Fruit fly (Drosophila melanogaster) whole organism, pupa: ENCODE results near the gene nmdyn-D7.

Experiments
- CG10348 ChIP-seq: fragments of 200-800 bp; sonication (Bioruptor generic); IDR thresholded peaks from 2 replicates; pipeline ENCODE4 v1.3.6; 2022; ENCODE audit warnings: missing biosample characterization, missing genetic modification characterization
- CG12605 ChIP-seq: fragments of 200-800 bp; sonication (Bioruptor generic); IDR thresholded peaks from 2 replicates; pipeline ENCODE4 v1.3.6; 2022; ENCODE audit warnings: missing biosample characterization, missing genetic modification characterization
- CG13204 ChIP-seq: fragments of 200-800 bp; sonication (Bioruptor generic); optimal IDR thresholded peaks from 2 replicates; lab custom pipeline; 2018; ENCODE audit warnings: missing biosample characterization, mild to moderate bottlenecking, missing genetic modification characterization, moderate library complexity
- CG14655 ChIP-seq: fragments of 200-800 bp; sonication (Bioruptor generic); optimal IDR thresholded peaks from 3 replicates; lab custom pipeline; 2017; ENCODE audit warnings: mild to moderate bottlenecking, missing biosample characterization, missing genetic modification reagents, missing genetic modification characterization
- CG15710 ChIP-seq: fragments of 200-800 bp; sonication (Bioruptor generic); optimal IDR thresholded peaks from 2 replicates; lab custom pipeline; 2018; ENCODE audit warnings: missing biosample characterization, mild to moderate bottlenecking, missing genetic modification characterization, moderate library complexity
- CG17806 ChIP-seq: fragments of 200-800 bp; sonication (Bioruptor generic); optimal IDR thresholded peaks from 2 replicates; lab custom pipeline; 2018; ENCODE audit warnings: missing biosample characterization, mild to moderate bottlenecking, missing genetic modification characterization, moderate library complexity
- CG32121 ChIP-seq: fragments of 200-800 bp; sonication (Bioruptor generic); IDR thresholded peaks from 2 replicates; pipeline ENCODE4 v1.3.6; 2022; ENCODE audit warnings: missing biosample characterization, missing genetic modification characterization
- CG34367 ChIP-seq: fragments of 200-800 bp; sonication (Bioruptor generic); optimal IDR thresholded peaks from 2 replicates; lab custom pipeline; 2018; ENCODE audit warnings: missing biosample characterization, mild to moderate bottlenecking, missing genetic modification characterization
- CG4496 ChIP-seq: fragments of 200-800 bp; sonication (Bioruptor generic); IDR thresholded peaks from 3 replicates; pipeline ENCODE4 v1.3.6; 2022; ENCODE audit warnings: missing biosample characterization, missing genetic modification characterization
- CG8159 ChIP-seq: fragments of 200-800 bp; sonication (Bioruptor generic); optimal IDR thresholded peaks from 3 replicates; lab custom pipeline; 2018; ENCODE audit warnings: missing biosample characterization, mild to moderate bottlenecking, missing genetic modification characterization, moderate library complexity
- CG8301 ChIP-seq: fragments of 200-800 bp; sonication (Bioruptor generic); optimal IDR thresholded peaks from 2 replicates; lab custom pipeline; 2018; ENCODE audit warnings: missing biosample characterization, mild to moderate bottlenecking, missing genetic modification characterization
- CG9948 ChIP-seq: fragments of 200-800 bp; sonication (Bioruptor generic); optimal IDR thresholded peaks from 2 replicates; lab custom pipeline; 2018; ENCODE audit warnings: missing biosample characterization, mild to moderate bottlenecking, missing genetic modification characterization, moderate library complexity
- D1 ChIP-seq: fragments of 200-800 bp; sonication (Bioruptor generic); optimal IDR thresholded peaks from 2 replicates; lab custom pipeline; 2018; ENCODE audit warnings: missing biosample characterization, mild to moderate bottlenecking, missing genetic modification characterization, moderate library complexity
- EcR ChIP-seq: fragments of 200-800 bp; sonication (Bioruptor generic); optimal IDR thresholded peaks from 3 replicates; lab custom pipeline; 2019; ENCODE audit warnings: missing biosample characterization, missing genetic modification characterization, mild to moderate bottlenecking, moderate library complexity, missing genetic modification reagents
- Ets98B ChIP-seq: fragments of 200-800 bp; sonication (Bioruptor generic); IDR thresholded peaks from 2 replicates; pipeline ENCODE4 v1.3.6; 2022; ENCODE audit warnings: missing biosample characterization, missing genetic modification characterization
- Pif1A ChIP-seq: fragments of 200-800 bp; sonication (Bioruptor generic); optimal IDR thresholded peaks from 3 replicates; lab custom pipeline; 2016; ENCODE audit warnings: missing biosample characterization, missing genetic modification characterization
- Pif1B ChIP-seq: fragments of 200-800 bp; sonication (Bioruptor generic); optimal IDR thresholded peaks from 3 replicates; lab custom pipeline; 2016; ENCODE audit warnings: missing biosample characterization, missing genetic modification characterization
- Snoo ChIP-seq: fragments of 200-800 bp; sonication (Bioruptor generic); optimal IDR thresholded peaks from 3 replicates; lab custom pipeline; 2017; ENCODE audit warnings: missing biosample characterization, mild to moderate bottlenecking, missing genetic modification characterization, inconsistent platforms
- fd96Ca ChIP-seq: fragments of 200-800 bp; sonication (Bioruptor generic); IDR thresholded peaks from 3 replicates; pipeline ENCODE4 v1.3.6; 2022; ENCODE audit warnings: missing biosample characterization, missing genetic modification characterization
- gl ChIP-seq: fragments of 200-800 bp; sonication (Bioruptor generic); optimal IDR thresholded peaks from 2 replicates; lab custom pipeline; 2018; ENCODE audit warnings: missing biosample characterization, mild to moderate bottlenecking, missing genetic modification characterization
- rn ChIP-seq: fragments of 200-800 bp; sonication (Bioruptor generic); IDR thresholded peaks from 2 replicates; pipeline ENCODE4 v1.3.6; 2022; ENCODE audit warnings: missing biosample characterization, missing genetic modification characterization

nmdyn-D7 gene

DNA sequence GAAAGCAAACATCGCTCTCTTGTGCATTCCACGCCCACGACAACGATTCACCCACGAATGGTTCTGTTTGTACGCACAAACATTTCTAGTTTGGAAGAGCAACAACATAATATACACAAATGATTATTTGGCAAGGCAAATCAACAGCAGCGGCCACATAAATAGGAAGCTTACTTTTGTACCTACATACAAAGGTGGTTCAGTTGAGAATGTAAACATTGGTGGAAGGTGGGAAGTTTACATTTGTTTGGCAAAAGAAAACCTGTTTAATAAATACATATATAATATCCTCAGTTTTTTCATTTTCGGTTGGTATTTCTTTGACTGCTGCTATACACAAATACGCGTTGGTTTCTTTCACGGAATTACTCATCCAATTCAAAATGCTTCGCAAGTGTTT lies 22.8 kb downstream of the nmdyn-D7 start:
- TF ChIP-seq CG32121 (GFP tag; lab: Robert Waterston, UW) = no peak
- TF ChIP-seq CG14655 = peak; percentile 67
- TF ChIP-seq CG15710 = peak; percentile 12
- TF ChIP-seq D1 (tag; lab: Kevin White, UChicago) = no peak
- no peak for TF ChIP-seq CG4496 (GFP tag; lab: Robert Waterston, UW)
- TF ChIP-seq Pif1B (GFP tag; lab: Kevin White, UChicago) = peak; percentile 37
- peak; percentile 71 for TF ChIP-seq CG8301 (tag; lab: Kevin White, UChicago)
- TF ChIP-seq CG13204 = no peak
- TF ChIP-seq Pif1A (GFP tag; lab: Kevin White, UChicago) = no peak
- TF ChIP-seq rn (GFP tag; lab: Robert Waterston, UW) = no peak
- no peak for TF ChIP-seq CG12605 (GFP tag; lab: Robert Waterston, UW)
- TF ChIP-seq CG34367 = peak; percentile 7
- peak; percentile 33 for TF ChIP-seq CG8159 (tag; lab: Kevin White, UChicago)
- no peak for TF ChIP-seq gl (tag; lab: Kevin White, UChicago)
- TF ChIP-seq Snoo (tag; lab: Kevin White, UChicago) = peak; percentile 27
- no peak for TF ChIP-seq EcR
- no peak for TF ChIP-seq Ets98B
- TF ChIP-seq CG17806 = peak; percentile 38
- no peak for TF ChIP-seq CG10348
- TF ChIP-seq fd96Ca (GFP tag; lab: Robert Waterston, UW) = no peak
- peak; percentile 30 for TF ChIP-seq CG9948 (tag; lab: Kevin White, UChicago)

DNA sequence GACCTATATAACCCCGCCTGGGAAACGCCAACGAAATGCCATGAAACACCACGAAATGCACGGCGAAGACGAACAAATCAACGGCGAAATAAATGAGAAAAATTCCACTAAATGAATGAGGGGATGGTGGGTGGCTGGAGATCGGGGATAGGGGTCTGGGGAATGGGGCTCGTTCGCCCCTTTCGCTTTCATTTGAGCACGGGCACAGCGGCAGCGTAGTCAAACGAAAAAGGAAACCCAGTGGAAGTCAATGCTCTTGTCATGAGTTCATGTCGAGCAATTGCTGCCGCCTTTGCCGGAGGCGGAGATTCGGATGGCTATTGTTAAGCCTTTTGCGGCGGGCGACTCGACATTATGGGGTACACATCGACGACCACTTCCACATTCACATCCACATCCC lies 23.5 kb downstream of the nmdyn-D7 start:
- no peak for TF ChIP-seq CG15710
- peak; percentile 68 for TF ChIP-seq EcR
- no peak for TF ChIP-seq Pif1B (GFP tag; lab: Kevin White, UChicago)
- TF ChIP-seq CG4496 (GFP tag; lab: Robert Waterston, UW) = no peak
- no peak for TF ChIP-seq CG17806

DNA sequence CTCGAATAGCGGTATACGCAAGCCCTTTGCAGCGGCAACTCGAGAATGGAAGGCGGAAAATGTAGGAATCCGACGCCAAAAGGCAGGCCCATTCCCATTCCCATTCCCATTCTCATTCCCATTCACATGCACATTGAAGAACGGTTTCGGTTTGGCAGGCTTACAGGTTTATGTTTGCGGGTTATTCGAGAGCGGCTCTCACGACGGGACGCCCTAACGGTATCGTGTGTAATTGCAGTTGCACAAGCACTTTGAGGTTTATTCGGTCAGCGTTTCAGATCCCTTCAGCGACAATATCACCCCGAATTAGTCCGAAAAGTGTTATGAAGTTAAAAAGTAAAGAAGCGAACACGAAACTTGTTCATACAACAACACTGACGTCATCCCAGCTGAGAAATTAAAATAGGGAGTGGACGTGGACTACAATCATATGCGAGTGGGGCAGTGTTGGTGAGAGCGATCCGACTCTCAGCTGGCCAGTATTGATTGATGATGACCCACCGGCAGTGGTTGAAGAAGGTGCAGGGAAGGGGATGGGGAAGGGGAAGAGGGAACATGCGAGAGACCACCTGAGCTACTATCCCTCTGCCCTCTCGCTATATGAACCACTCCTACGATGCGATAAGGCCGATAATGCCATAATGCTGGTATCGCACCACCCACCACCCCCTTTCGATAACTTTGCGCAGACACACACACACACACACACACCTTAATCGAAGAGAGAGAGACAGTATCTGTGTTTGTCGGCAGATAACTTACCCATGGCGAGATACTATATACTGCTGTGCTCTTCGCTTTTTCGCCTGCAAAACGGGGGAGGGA lies 24.7 kb downstream of the nmdyn-D7 start:
- TF ChIP-seq EcR = peak; percentile 27
- TF ChIP-seq D1 (tag; lab: Kevin White, UChicago) = no peak
- TF ChIP-seq, all 21 proteins: peak for 1

DNA sequence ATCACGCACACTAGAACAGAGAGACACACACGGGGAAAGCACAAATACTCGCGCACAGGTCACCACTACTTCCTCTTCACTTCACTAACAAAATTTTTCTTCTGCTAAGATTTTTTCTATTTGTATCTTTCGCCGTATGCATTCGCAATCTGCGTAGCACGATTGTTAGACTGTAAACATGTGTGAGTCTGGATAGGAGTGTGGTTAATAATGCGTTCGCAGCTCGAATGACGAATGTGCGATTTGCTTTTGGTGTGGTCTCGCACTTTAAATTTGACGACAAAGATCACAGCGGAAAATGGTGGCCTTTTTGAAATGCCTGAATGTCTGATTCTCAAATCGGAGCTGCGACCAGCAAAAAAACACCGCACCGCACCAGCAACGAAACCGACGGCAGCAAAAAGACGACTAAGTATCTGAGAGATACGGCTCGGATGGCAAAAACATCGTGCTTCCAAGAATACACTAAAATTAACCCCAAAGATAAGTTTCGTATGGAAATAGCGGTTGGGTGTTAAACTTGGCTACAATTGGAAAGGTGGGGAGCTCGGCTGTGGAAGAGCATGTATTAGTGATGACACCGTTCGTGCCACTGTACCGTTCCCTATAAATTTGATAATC lies 25.4 kb downstream of the nmdyn-D7 start, which contains the start of gene Unc-115a:
Gene Unc-115a (minus strand): TSS at position 410 of the 621 bp plus-strand sequence.
- TF ChIP-seq CG32121 (GFP tag; lab: Robert Waterston, UW) = no peak
- no peak for TF ChIP-seq fd96Ca (GFP tag; lab: Robert Waterston, UW)
- TF ChIP-seq CG8159 (tag; lab: Kevin White, UChicago) = no peak
- no peak for TF ChIP-seq D1 (tag; lab: Kevin White, UChicago)
- TF ChIP-seq rn (GFP tag; lab: Robert Waterston, UW) = no peak
- peak; percentile 36 for TF ChIP-seq Snoo (tag; lab: Kevin White, UChicago)
- no peak for TF ChIP-seq Ets98B
- TF ChIP-seq CG17806 = peak; percentile 6
- TF ChIP-seq EcR = no peak
- no peak for TF ChIP-seq CG14655
- no peak for TF ChIP-seq Pif1B (GFP tag; lab: Kevin White, UChicago)
- no peak for TF ChIP-seq Pif1A (GFP tag; lab: Kevin White, UChicago)
- no peak for TF ChIP-seq CG4496 (GFP tag; lab: Robert Waterston, UW)
- peak; percentile 21 for TF ChIP-seq CG15710
- TF ChIP-seq CG10348 = no peak
- TF ChIP-seq CG34367 = peak; percentile 35
- no peak for TF ChIP-seq CG9948 (tag; lab: Kevin White, UChicago)
- no peak for TF ChIP-seq CG12605 (GFP tag; lab: Robert Waterston, UW)
- TF ChIP-seq gl (tag; lab: Kevin White, UChicago) = peak; percentile 43
- no peak for TF ChIP-seq CG13204

DNA sequence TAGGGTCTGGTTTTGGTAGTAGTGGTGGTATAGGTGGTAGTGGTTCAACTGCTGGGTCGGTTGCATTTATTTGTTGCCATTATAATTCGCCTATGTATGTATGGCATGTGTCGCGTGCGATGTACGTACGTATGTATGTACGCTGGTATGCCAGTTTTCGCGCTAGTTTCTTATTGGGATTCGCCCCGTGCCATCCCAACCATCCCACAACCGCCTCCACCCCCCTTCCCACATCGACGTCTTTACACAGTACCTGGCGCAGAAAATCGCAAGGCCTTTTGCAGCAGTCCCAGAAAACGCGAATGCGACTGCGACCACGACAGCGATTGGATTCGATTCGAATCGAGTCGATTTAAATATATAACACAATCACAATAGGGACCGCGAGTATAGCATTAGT lies 30.5 kb downstream of the nmdyn-D7 start:
- no peak for TF ChIP-seq CG8301 (tag; lab: Kevin White, UChicago)
- no peak for TF ChIP-seq CG34367
- no peak for TF ChIP-seq CG32121 (GFP tag; lab: Robert Waterston, UW)

DNA sequence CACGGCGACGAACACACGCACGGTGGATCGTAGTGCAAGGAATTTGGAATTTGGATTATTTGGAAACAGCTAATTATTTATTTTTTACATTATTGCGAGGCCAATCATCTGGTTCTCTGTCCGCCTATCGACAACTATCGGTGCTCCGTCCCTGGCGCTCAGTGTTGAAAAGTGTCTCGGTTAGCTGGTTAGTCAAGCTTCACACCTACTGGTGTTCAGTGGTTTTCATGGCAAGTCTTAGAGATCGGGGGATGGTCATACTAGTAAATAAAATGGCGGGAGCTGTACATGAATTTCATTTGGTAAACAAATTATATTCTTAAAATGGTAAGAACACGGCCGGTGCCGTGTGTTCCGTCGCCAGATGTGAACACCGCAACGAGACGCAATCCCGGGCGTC lies 31.1 kb downstream of the nmdyn-D7 start, which contains the start of the genes trbd and dmt:
Gene trbd (minus strand): TSS at position 152 of the 400 bp plus-strand sequence.
Gene dmt (plus strand): TSS at position 257 of the 400 bp plus-strand sequence.
- TF ChIP-seq CG12605 (GFP tag; lab: Robert Waterston, UW) (no peak), EcR (no peak), Pif1A (GFP tag; lab: Kevin White, UChicago) (no peak), CG13204 (no peak), CG9948 (tag; lab: Kevin White, UChicago) (no peak), CG34367 (no peak), CG32121 (GFP tag; lab: Robert Waterston, UW) (no peak), CG17806 (no peak), D1 (tag; lab: Kevin White, UChicago) (no peak), CG8301 (tag; lab: Kevin White, UChicago) (no peak), rn (GFP tag; lab: Robert Waterston, UW) (no peak), CG15710 (no peak), Pif1B (GFP tag; lab: Kevin White, UChicago) (no peak)
